Worm (Caenorhabditis elegans): Measurements from ENCODE around the gene klc-2.

Gene klc-2

DNA sequence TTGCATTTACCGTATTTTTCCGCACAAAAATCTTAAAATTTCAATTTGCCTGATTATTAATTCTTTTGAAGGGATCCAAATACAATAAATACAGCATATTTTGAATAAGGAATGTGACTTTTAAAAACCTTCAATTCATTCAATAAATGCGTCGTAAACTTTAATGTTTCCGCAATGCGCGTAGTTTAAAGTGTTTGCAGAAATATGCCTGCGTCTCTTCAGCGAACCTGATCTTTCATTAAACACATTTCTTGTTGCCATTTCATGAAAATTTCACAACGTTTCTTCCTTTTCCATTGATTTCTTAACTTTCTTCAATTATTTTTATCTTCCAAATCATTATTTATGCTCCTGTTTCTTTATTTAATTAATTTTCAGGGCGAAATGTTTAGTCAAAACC is 11.1 kb upstream of the klc-2 start, which contains the start of gene vps-37:
vps-37 (plus strand) TSS at position 378 of the 400 bp plus-strand sequence.
- TF ChIP-seq tbx-37 (GFP tag; conservative IDR thresholded peaks at IDR 0.05) (no peak), hnd-1 (tag; optimal IDR thresholded peaks at IDR 0.05) (no peak), B0310.2 (tag; optimal IDR thresholded peaks at IDR 0.05) (no peak), ceh-36 (tag; optimal IDR thresholded peaks at IDR 0.05) (peak; percentile 14), aly-1 (tag; optimal IDR thresholded peaks at IDR 0.05) (no peak), flt-1 (GFP tag; IDR thresholded peaks at IDR 0.05) (no peak), pes-1 (GFP tag; IDR thresholded peaks at IDR 0.05) (peak; percentile 29; the same call in 1 of the 2 replicates), ets-7 (tag; optimal IDR thresholded peaks at IDR 0.05) (no peak), sea-1 (GFP tag; conservative IDR thresholded peaks at IDR 0.05) (no peak), scrt-1 (GFP tag; IDR thresholded peaks at IDR 0.05) (no peak), F13C5.2 (tag; optimal IDR thresholded peaks at IDR 0.05) (peak; percentile 20), ama-1 (optimal IDR thresholded peaks at IDR 0.05) (no peak)

DNA sequence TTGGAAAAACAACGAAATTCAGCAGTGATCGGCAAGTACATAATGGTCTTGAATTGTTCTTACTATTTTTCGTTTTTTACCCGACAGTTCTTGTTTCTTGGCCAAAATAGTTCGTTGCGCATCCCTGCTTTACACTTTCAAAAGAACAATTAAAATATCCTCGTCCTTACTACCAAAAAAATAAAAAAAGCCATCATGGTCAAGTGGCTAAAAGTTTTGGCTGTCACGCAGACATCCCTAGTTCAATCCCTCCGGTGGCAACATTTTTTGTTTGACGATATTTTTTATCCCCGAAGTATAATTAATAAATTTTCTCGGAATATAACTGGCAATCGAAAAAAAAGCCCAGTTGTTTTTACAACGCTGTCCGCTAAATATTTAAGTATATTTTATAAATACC is 10.7 kb upstream of the klc-2 start:
- no peak for TF ChIP-seq hmg-4 (GFP tag; optimal IDR thresholded peaks at IDR 0.05)
- TF ChIP-seq hnd-1 (tag; optimal IDR thresholded peaks at IDR 0.05) = no peak
- no peak for TF ChIP-seq tra-4 (tag; optimal IDR thresholded peaks at IDR 0.05)

DNA sequence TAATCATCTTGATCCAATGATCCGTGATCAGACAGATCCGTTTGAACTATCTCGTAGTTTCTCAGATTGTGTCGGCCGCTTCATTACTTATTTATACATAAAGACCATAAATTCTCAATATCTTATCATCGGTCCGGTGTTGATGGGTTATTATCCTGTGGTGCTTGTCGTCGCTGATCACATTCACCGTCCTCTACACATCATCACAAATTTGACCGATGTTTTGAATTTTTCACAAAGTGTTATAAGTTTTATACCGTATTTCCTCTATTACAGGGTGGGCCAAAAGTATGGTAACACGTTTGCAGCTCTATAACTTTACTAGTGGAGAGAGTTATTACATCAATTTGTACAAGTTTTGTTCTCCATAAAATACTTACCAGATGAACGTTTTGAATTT is 6.7 kb upstream of the klc-2 start:
- TF ChIP-seq hmbx-1 (tag; optimal IDR thresholded peaks at IDR 0.05) (no peak), tbx-11 (GFP tag; IDR thresholded peaks at IDR 0.05) (no peak), sea-1 (GFP tag; conservative IDR thresholded peaks at IDR 0.05) (no peak), tra-4 (tag; optimal IDR thresholded peaks at IDR 0.05) (no peak), ceh-13 (GFP tag; optimal IDR thresholded peaks at IDR 0.05) (no peak), hnd-1 (tag; optimal IDR thresholded peaks at IDR 0.05) (no peak), aly-1 (tag; optimal IDR thresholded peaks at IDR 0.05) (no peak), ets-7 (tag; optimal IDR thresholded peaks at IDR 0.05) (no peak), ceh-36 (tag; optimal IDR thresholded peaks at IDR 0.05) (no peak), pes-1 (GFP tag; IDR thresholded peaks at IDR 0.05) (no peak), F13C5.2 (tag; optimal IDR thresholded peaks at IDR 0.05) (no peak), ama-1 (optimal IDR thresholded peaks at IDR 0.05) (no peak), hmg-4 (GFP tag; optimal IDR thresholded peaks at IDR 0.05) (no peak), B0310.2 (tag; optimal IDR thresholded peaks at IDR 0.05) (no peak), flt-1 (GFP tag; IDR thresholded peaks at IDR 0.05) (no peak), scrt-1 (GFP tag; IDR thresholded peaks at IDR 0.05) (no peak)

DNA sequence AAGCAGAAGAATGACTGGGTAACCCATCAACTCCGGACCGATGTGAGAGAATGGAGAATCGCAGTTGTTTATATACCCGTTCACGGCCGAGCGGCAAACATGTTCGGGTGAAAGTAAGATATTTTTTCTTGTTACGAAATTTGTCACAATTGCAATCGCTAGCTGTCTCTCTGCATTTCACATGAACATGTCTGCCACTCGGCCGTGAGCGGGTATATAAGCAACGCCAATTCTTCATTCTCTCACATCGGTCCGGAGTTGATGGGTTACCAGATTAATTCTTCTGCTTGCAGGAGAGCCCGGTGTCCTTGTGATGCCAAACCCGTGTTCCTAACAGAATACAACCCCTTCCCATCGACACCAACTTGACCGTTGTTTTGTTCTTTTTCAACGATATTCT is 5.8 kb upstream of the klc-2 start:
- TF ChIP-seq ceh-13 (GFP tag; optimal IDR thresholded peaks at IDR 0.05) = no peak
- TF ChIP-seq F13C5.2 (tag; optimal IDR thresholded peaks at IDR 0.05) = no peak

DNA sequence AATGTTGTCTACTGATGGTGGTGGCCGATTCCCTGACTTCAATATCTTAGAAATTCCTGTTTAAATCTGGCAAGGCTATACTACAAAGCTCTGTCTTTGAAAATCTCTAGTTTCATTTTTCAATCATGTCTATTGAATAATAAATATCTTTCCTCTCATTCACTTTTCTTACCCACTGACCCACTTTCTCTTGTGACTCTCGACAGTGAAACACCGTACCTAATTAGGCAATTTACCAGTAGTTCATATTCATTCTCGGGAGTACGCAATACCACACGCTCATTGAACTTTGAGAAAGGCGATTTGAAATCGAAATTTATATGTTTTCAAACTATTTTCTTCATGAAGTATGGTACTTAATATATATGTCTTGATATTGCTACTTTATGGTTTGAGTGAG is 3.6 kb upstream of the klc-2 start, which contains the start of gene CD4.11:
CD4.11 (plus strand) TSS at position 301 of the 400 bp plus-strand sequence.
- TF ChIP-seq scrt-1 (GFP tag; IDR thresholded peaks at IDR 0.05) (no peak), F13C5.2 (tag; optimal IDR thresholded peaks at IDR 0.05) (no peak), tbx-11 (GFP tag; IDR thresholded peaks at IDR 0.05) (no peak), B0310.2 (tag; optimal IDR thresholded peaks at IDR 0.05) (no peak), aly-1 (tag; optimal IDR thresholded peaks at IDR 0.05) (no peak), flt-1 (GFP tag; IDR thresholded peaks at IDR 0.05) (no peak), sea-1 (GFP tag; conservative IDR thresholded peaks at IDR 0.05) (no peak), ama-1 (optimal IDR thresholded peaks at IDR 0.05) (no peak), ceh-13 (GFP tag; optimal IDR thresholded peaks at IDR 0.05) (no peak), tbx-37 (GFP tag; conservative IDR thresholded peaks at IDR 0.05) (no peak), pes-1 (GFP tag; IDR thresholded peaks at IDR 0.05) (no peak), hmg-4 (GFP tag; optimal IDR thresholded peaks at IDR 0.05) (no peak), tra-4 (tag; optimal IDR thresholded peaks at IDR 0.05) (no peak), ceh-36 (tag; optimal IDR thresholded peaks at IDR 0.05) (no peak), hnd-1 (tag; optimal IDR thresholded peaks at IDR 0.05) (no peak), ets-7 (tag; optimal IDR thresholded peaks at IDR 0.05) (no peak), hmbx-1 (tag; optimal IDR thresholded peaks at IDR 0.05) (no peak)

DNA sequence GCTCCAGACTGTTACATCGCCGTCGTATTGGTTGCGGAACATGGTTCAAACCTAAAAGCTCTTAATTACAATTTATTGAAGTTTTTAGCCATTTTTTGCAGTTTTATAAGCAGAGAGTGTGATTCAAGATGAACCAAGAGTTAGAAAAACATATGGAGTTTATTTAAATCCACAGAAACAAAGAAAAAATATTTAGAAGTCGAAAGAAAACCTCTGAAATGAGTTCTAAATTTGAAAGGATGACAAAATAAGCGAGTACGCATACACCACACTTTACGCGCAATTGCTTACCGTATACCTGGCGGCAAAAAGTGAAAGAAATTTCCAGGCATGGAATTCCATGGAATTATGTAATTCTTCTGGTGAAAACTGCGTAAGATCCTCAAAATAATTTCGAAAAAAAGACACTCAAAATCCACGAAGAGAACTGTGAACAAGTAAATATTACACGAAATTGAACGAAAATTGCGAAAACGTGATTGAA is 3.1 kb upstream of the klc-2 start, which contains the start of gene pas-6:
pas-6 (minus strand) TSS at position 51 of the 484 bp plus-strand sequence.
- TF ChIP-seq F13C5.2 (tag; optimal IDR thresholded peaks at IDR 0.05) (peak; percentile 24), ceh-36 (tag; optimal IDR thresholded peaks at IDR 0.05) (no peak)

DNA sequence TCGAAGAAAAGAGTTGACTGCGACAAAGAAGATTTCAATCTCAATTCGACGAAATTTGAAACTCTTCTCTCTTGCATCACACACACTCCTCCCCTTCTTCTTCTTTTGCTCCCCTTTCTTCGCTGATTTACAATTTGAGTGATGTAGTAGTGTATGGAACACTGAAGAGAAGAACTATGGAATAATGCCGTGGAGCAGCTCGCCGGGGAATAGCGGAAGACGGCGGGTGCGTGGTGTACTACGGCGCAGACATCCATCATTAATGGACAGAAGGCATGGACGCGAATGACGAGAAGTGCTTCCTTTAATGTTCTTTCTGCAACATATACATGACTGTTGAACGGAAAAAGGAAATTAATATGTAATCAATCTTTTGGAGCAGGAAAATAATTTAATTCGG is 1.6 kb upstream of the klc-2 start:
- TF ChIP-seq tbx-37 (GFP tag; conservative IDR thresholded peaks at IDR 0.05) (no peak), tbx-11 (GFP tag; IDR thresholded peaks at IDR 0.05) (no peak), aly-1 (tag; optimal IDR thresholded peaks at IDR 0.05) (no peak), hmg-4 (GFP tag; optimal IDR thresholded peaks at IDR 0.05) (no peak), F13C5.2 (tag; optimal IDR thresholded peaks at IDR 0.05) (no peak), sea-1 (GFP tag; conservative IDR thresholded peaks at IDR 0.05) (no peak), B0310.2 (tag; optimal IDR thresholded peaks at IDR 0.05) (no peak), pes-1 (GFP tag; IDR thresholded peaks at IDR 0.05) (no peak)

DNA sequence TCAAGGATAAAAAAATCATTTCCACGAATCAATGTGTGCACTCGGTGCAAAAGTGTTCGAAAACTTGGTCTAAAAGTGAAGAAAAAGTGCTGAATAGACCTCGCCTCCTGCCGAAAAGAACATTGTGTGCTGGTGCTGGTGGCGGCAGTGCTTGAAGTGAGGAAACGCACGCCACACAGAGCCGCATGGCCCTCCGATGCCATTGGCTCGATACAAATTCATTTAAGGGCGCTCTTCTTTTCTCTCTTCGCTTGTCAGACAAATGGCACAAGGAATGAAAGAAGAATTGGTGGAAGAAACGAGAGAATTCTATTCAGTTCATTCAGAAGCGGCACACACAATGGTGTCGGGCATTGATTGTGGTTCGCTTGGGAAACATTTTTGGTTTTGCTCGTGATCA is 1.1 kb upstream of the klc-2 start:
- TF ChIP-seq aly-1 (tag; optimal IDR thresholded peaks at IDR 0.05) (no peak), hnd-1 (tag; optimal IDR thresholded peaks at IDR 0.05) (no peak), ceh-36 (tag; optimal IDR thresholded peaks at IDR 0.05) (no peak), hmbx-1 (tag; optimal IDR thresholded peaks at IDR 0.05) (no peak), tbx-37 (GFP tag; conservative IDR thresholded peaks at IDR 0.05) (no peak), ama-1 (optimal IDR thresholded peaks at IDR 0.05) (no peak), B0310.2 (tag; optimal IDR thresholded peaks at IDR 0.05) (no peak), hmg-4 (GFP tag; optimal IDR thresholded peaks at IDR 0.05) (no peak), sea-1 (GFP tag; conservative IDR thresholded peaks at IDR 0.05) (no peak), pes-1 (GFP tag; IDR thresholded peaks at IDR 0.05) (no peak), tra-4 (tag; optimal IDR thresholded peaks at IDR 0.05) (no peak), tbx-11 (GFP tag; IDR thresholded peaks at IDR 0.05) (no peak)
